Worm (Caenorhabditis elegans) whole organism, mixed stage, embryonic: Measurements from ENCODE around the gene F46E10.18.
A peak's percentile ranks its signal among the peaks of the same experiment; 100 is the strongest.

ENCODE experiments used
- M03D4.4 ChIP-seq: sonication (generic microtip); optimal IDR thresholded peaks from 2 replicates; lab custom pipeline; 2017; ENCODE audit warnings: mild to moderate bottlenecking, missing genetic modification characterization, missing compliant biosample characterization
- bed-3 ChIP-seq: fragments of 200-800 bp; sonication (Bioruptor generic); optimal IDR thresholded peaks from 3 replicates; lab custom pipeline; 2018; ENCODE audit warnings: mild to moderate bottlenecking, missing genetic modification characterization, moderate library complexity, missing compliant biosample characterization
- blmp-1 ChIP-seq: fragments of 150-350 bp; optimal IDR thresholded peaks from 2 replicates; lab custom pipeline; 2014; ENCODE audit warnings: missing biosample characterization, missing genetic modification characterization
- ceh-39 ChIP-seq: fragments of 150-350 bp; optimal IDR thresholded peaks from 2 replicates; lab custom pipeline; 2014; ENCODE audit warnings: missing biosample characterization, missing genetic modification characterization
- ceh-43 ChIP-seq: fragments of 200-800 bp; sonication (Bioruptor generic); optimal IDR thresholded peaks from 2 replicates; lab custom pipeline; 2018; ENCODE audit warnings: mild to moderate bottlenecking, missing genetic modification characterization, moderate library complexity, missing compliant biosample characterization
- ceh-83 ChIP-seq: fragments of 200-800 bp; sonication (Bioruptor generic); optimal IDR thresholded peaks from 2 replicates; lab custom pipeline; 2018; ENCODE audit warnings: mild to moderate bottlenecking, missing genetic modification characterization, missing compliant biosample characterization
- ces-1 ChIP-seq: fragments of 150-350 bp; optimal IDR thresholded peaks from 2 replicates; lab custom pipeline; 2014; ENCODE audit warnings: missing biosample characterization, missing genetic modification reagents, missing genetic modification characterization
- cnd-1 ChIP-seq: fragments of 200-800 bp; sonication (Bioruptor generic); optimal IDR thresholded peaks from 2 replicates; lab custom pipeline; 2018; ENCODE audit warnings: mild to moderate bottlenecking, missing genetic modification characterization, missing compliant biosample characterization
- elt-1 ChIP-seq: sonication (generic microtip); optimal IDR thresholded peaks from 2 replicates; lab custom pipeline; 2017; ENCODE audit warnings: missing genetic modification characterization, mild to moderate bottlenecking, missing compliant biosample characterization, antibody characterized with exemption, moderate library complexity, borderline replicate concordance; ENCODE audit not compliant: insufficient read depth
- elt-3 ChIP-seq: fragments of 150-350 bp; optimal IDR thresholded peaks from 2 replicates; lab custom pipeline; 2014; ENCODE audit warnings: missing biosample characterization, missing genetic modification characterization
- flh-1 ChIP-seq: fragments of 200-800 bp; sonication (Bioruptor generic); optimal IDR thresholded peaks from 2 replicates; lab custom pipeline; 2018; ENCODE audit warnings: mild to moderate bottlenecking, missing genetic modification characterization, moderate library complexity, missing compliant biosample characterization
- ham-2 ChIP-seq: fragments of 200-800 bp; sonication (Bioruptor generic); optimal IDR thresholded peaks from 2 replicates; lab custom pipeline; 2018; ENCODE audit warnings: mild to moderate bottlenecking, missing genetic modification characterization, missing compliant biosample characterization
- hlh-1 ChIP-seq: fragments of 150-350 bp; optimal IDR thresholded peaks from 2 replicates; lab custom pipeline; 2014; ENCODE audit warnings: missing biosample characterization, missing genetic modification reagents, missing genetic modification characterization
- lin-13 ChIP-seq: fragments of 150-350 bp; optimal IDR thresholded peaks from 2 replicates; lab custom pipeline; 2014; ENCODE audit warnings: missing biosample characterization, missing genetic modification characterization
- lin-32 ChIP-seq: fragments of 200-800 bp; sonication (Bioruptor generic); optimal IDR thresholded peaks from 2 replicates; lab custom pipeline; 2018; ENCODE audit warnings: mild to moderate bottlenecking, missing genetic modification characterization, missing compliant biosample characterization
- mab-5 ChIP-seq: fragments of 150-350 bp; optimal IDR thresholded peaks from 2 replicates; lab custom pipeline; 2014; ENCODE audit warnings: missing biosample characterization, missing genetic modification characterization
- mep-1 ChIP-seq: fragments of 150-350 bp; optimal IDR thresholded peaks from 2 replicates; lab custom pipeline; 2017; ENCODE audit warnings: missing biosample characterization, missing genetic modification reagents, missing genetic modification characterization, inconsistent platforms
- mls-2 ChIP-seq: sonication (generic microtip); optimal IDR thresholded peaks from 2 replicates; lab custom pipeline; 2016; ENCODE audit warnings: mild to moderate bottlenecking, missing genetic modification characterization, moderate library complexity, missing compliant biosample characterization
- nhr-12 ChIP-seq: fragments of 150-350 bp; optimal IDR thresholded peaks from 2 replicates; lab custom pipeline; 2014; ENCODE audit warnings: missing biosample characterization, missing genetic modification characterization
- nhr-2 ChIP-seq: fragments of 150-350 bp; optimal IDR thresholded peaks from 2 replicates; lab custom pipeline; 2014; ENCODE audit warnings: missing biosample characterization, missing genetic modification characterization
- nhr-76 ChIP-seq: sonication (generic microtip); optimal IDR thresholded peaks from 2 replicates; lab custom pipeline; 2017; ENCODE audit warnings: missing biosample characterization, missing genetic modification characterization
- pha-4 ChIP-seq: fragments of 150-350 bp; optimal IDR thresholded peaks from 2 replicates; lab custom pipeline; 2018; ENCODE audit warnings: missing biosample characterization, missing genetic modification reagents, missing genetic modification characterization
- sem-2 ChIP-seq: fragments of 200-800 bp; sonication (Bioruptor generic); optimal IDR thresholded peaks from 2 replicates; lab custom pipeline; 2018; ENCODE audit warnings: mild to moderate bottlenecking, missing genetic modification characterization, missing compliant biosample characterization
- snpc-4 ChIP-seq: fragments of 150-350 bp; optimal IDR thresholded peaks from 2 replicates; lab custom pipeline; 2014; ENCODE audit warnings: missing biosample characterization, missing genetic modification characterization
- sptf-1 ChIP-seq: sonication (generic microtip); optimal IDR thresholded peaks from 2 replicates; lab custom pipeline; 2017; ENCODE audit warnings: mild to moderate bottlenecking, missing genetic modification characterization, moderate library complexity, missing compliant biosample characterization
- tbx-8 ChIP-seq: fragments of 200-800 bp; sonication (Bioruptor generic); optimal IDR thresholded peaks from 2 replicates; lab custom pipeline; 2018; ENCODE audit warnings: mild to moderate bottlenecking, missing genetic modification characterization, moderate library complexity, missing compliant biosample characterization
- unc-120 ChIP-seq: sonication (generic microtip); optimal IDR thresholded peaks from 2 replicates; lab custom pipeline; 2017; ENCODE audit warnings: missing genetic modification characterization, missing compliant biosample characterization; ENCODE audit not compliant: poor library complexity, severe bottlenecking
- unc-39 ChIP-seq: fragments of 150-350 bp; optimal IDR thresholded peaks from 2 replicates; lab custom pipeline; 2014; ENCODE audit warnings: missing biosample characterization, missing genetic modification characterization
- unc-62 ChIP-seq: fragments of 150-350 bp; optimal IDR thresholded peaks from 2 replicates; lab custom pipeline; 2014; ENCODE audit warnings: missing biosample characterization, missing genetic modification reagents, missing genetic modification characterization
- zip-8 ChIP-seq: fragments of 150-350 bp; optimal IDR thresholded peaks from 2 replicates; lab custom pipeline; 2014; ENCODE audit warnings: missing biosample characterization, missing genetic modification characterization
- ztf-11 ChIP-seq: fragments of 150-350 bp; optimal IDR thresholded peaks from 2 replicates; lab custom pipeline; 2014; ENCODE audit warnings: missing biosample characterization, missing genetic modification characterization

F46E10.18 gene

DNA sequence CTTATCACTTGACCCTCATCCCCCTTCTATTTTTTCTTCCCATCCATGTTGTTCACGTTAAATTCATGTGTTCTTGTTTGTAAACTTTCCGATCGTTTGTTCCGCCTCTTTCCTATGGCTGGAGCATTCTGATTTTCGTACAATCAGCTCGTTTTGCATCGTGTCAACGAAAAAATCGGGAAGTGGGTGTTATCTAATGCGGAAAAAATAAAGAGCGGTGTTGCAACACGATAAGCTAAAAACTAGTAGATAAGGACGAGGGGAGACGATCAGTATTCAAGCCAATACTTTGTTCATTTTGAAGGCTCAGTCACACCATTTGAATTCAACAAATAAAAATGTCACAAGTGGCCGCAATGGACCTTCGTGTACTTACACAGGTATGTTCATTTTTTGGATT is 3.9 kb downstream of the F46E10.18 start, which contains the start of gene acs-1:
Gene acs-1 (plus strand): TSS at position 233 of the 400 bp plus-strand sequence.
- TF ChIP-seq unc-62 (no peak), snpc-4 (tag; lab: Kevin White, UChicago) (no peak), unc-120 (no peak), nhr-76 (tag; lab: Kevin White, UChicago) (no peak)

DNA sequence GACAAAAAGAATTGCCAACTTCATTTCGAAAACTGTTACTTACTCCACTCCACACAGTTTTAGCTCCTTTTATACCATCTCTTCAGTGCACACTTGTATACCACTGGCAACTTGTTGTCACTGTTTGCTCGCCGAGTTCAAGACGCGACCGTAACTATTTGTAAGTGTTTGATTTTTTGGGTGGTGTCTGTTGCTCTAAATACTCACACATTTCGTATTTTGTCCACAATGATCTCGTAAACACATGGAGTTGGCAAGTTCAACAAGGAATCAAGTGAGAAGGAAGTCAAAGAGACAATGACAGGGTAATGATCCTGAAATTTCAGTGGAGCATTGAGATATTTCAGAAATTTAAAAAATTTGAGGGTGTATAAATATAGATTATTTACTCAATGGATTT is 12.2 kb downstream of the F46E10.18 start, which contains the start of gene hpo-26:
Gene hpo-26 (minus strand): TSS at position 31 of the 400 bp plus-strand sequence.
- TF ChIP-seq ham-2 (no peak), lin-32 (no peak), mls-2 (tag; lab: Kevin White, UChicago) (no peak), ceh-83 (GFP tag; lab: Kevin White, UChicago) (no peak), unc-120 (no peak), zip-8 (tag; lab: Kevin White, UChicago) (no peak), unc-39 (tag; lab: Kevin White, UChicago) (no peak), lin-13 (tag; lab: Kevin White, UChicago) (no peak), ces-1 (GFP tag; lab: Kevin White, UChicago) (no peak), ceh-39 (tag; lab: Kevin White, UChicago) (no peak), blmp-1 (tag; lab: Kevin White, UChicago) (no peak), elt-3 (tag; lab: Kevin White, UChicago) (no peak), ztf-11 (tag; lab: Kevin White, UChicago) (no peak), tbx-8 (GFP tag; lab: Kevin White, UChicago) (no peak)
- TF ChIP-seq, all 35 proteins: peak for 0

DNA sequence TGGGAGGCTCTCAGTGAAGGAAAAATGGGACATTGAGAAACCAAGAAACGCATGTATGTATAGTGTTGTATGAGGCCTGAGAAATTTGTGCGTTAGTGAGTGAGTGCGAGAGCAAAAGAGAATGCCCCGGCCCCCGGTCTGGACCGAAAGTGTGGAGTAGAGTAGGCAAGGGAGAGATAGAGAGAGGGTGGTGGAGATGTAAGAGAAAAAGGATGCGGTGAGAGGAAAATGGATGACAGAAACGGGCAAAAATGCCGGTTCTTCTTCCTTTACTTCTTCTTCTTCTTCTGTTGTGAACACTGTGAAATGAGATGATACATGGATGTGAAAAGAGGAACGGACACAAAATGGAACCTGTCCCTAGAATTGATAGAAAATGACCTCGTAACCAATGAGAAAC is 17.5 kb downstream of the F46E10.18 start:
- TF ChIP-seq ceh-39 (tag; lab: Kevin White, UChicago) (no peak), ceh-83 (GFP tag; lab: Kevin White, UChicago) (no peak), M03D4.4 (tag; lab: Kevin White, UChicago) (no peak), unc-120 (peak; percentile 12), nhr-2 (tag; lab: Kevin White, UChicago) (no peak), cnd-1 (tag; lab: Kevin White, UChicago) (no peak), ceh-43 (GFP tag; lab: Kevin White, UChicago) (no peak), sptf-1 (tag; lab: Kevin White, UChicago) (peak; percentile 44), tbx-8 (GFP tag; lab: Kevin White, UChicago) (no peak), unc-39 (tag; lab: Kevin White, UChicago) (no peak), hlh-1 (no peak), flh-1 (GFP tag; lab: Kevin White, UChicago) (no peak), lin-32 (no peak), sem-2 (no peak)

DNA sequence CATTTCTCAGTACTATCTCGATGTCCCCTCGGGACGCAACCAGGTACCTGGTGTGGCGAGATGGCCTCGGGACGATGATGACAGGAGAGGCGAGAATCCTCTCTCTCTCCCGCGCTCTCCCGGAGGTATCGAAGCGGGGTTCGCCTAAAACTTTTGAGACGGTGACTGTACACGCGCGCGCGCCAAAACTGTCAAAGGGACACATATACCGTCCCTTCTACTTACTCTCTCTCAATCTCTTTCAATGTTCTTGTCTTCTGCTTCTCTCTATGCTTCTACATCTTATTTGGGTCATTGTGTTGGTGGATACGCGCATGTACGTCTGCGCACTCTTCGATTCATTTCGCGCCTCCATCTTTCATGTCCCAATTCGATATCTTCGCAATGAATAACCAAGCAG is 21.0 kb downstream of the F46E10.18 start:
- TF ChIP-seq unc-120 (peak; percentile 2), ceh-39 (tag; lab: Kevin White, UChicago) (no peak), cnd-1 (tag; lab: Kevin White, UChicago) (peak; percentile 48), ham-2 (peak; percentile 84), nhr-12 (tag; lab: Kevin White, UChicago) (no peak), elt-3 (tag; lab: Kevin White, UChicago) (no peak)
- TF ChIP-seq, all 35 proteins: peak for 3

DNA sequence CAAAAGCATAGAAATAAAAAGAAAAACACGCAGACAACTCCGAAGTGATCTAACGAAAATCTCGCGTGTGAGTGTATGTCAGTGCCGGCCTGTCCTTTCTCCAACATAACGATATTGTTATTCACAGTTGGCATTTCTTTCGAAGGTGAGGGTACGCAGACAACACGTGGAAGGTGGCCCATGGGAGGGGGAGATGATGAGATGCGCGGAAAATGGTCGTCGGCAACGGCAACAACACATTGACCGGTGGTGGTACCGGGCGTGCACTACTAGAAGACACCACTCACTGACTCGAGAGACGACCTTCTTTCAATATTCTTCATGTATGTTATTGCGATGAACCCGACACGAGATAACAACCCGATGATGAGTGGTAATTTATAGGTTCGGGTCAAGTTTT is 24.2 kb downstream of the F46E10.18 start:
- TF ChIP-seq nhr-2 (tag; lab: Kevin White, UChicago): peak; percentile 95
- no peak for TF ChIP-seq unc-62
- TF ChIP-seq sptf-1 (tag; lab: Kevin White, UChicago): no peak
- TF ChIP-seq mls-2 (tag; lab: Kevin White, UChicago): no peak
- no peak for TF ChIP-seq tbx-8 (GFP tag; lab: Kevin White, UChicago)

DNA sequence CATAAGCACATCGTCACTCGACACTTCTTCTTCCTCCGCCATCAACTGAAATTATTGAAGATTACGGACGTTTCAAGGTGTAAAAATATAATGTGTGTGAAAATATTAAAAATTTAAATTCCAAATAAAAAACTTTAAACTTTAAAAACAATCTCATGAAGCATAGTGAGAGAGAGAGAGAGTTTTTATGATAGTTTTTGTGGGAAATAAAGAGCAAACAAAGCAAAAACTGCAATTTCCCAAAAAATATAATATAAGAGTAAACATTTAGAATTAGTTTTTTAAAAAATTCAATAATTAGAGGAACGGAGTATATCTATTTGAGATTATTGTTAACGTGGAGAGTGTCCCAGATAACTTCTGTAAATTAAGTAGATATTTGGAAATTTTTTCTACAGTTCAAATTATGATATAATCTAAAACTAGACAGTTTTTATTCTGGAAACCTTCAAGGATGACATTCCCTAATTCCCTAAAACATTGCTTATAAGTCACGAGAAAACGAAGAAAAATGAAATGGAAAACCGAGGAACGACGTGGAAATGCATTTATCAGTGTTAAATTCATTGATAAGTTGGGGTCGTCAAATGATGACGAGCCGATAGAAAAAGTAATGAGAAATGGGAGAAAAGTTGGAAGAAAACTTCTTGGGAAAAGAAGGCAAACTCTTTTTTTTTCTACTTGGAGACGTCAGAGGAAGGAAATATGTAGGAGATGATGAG is 25.8 kb downstream of the F46E10.18 start, which contains the start of gene dre-1:
Gene dre-1 (minus strand): TSS at position 51 of the 722 bp plus-strand sequence.
- TF ChIP-seq flh-1 (GFP tag; lab: Kevin White, UChicago) (no peak), mab-5 (tag; lab: Kevin White, UChicago) (no peak), sptf-1 (tag; lab: Kevin White, UChicago) (no peak), elt-1 (tag; lab: Kevin White, UChicago) (no peak), tbx-8 (GFP tag; lab: Kevin White, UChicago) (no peak), M03D4.4 (tag; lab: Kevin White, UChicago) (no peak), bed-3 (GFP tag; lab: Kevin White, UChicago) (no peak), blmp-1 (tag; lab: Kevin White, UChicago) (no peak), ham-2 (no peak), ztf-11 (tag; lab: Kevin White, UChicago) (no peak), mep-1 (tag; lab: Kevin White, UChicago) (no peak), ceh-83 (GFP tag; lab: Kevin White, UChicago) (no peak), hlh-1 (no peak), lin-13 (tag; lab: Kevin White, UChicago) (no peak), ceh-43 (GFP tag; lab: Kevin White, UChicago) (no peak), nhr-12 (tag; lab: Kevin White, UChicago) (no peak), pha-4 (tag; lab: Kevin White, UChicago) (no peak), cnd-1 (tag; lab: Kevin White, UChicago) (no peak), unc-62 (no peak), unc-120 (no peak)
